Fruit fly (Drosophila melanogaster) whole organism, embryonic: ENCODE data around the gene RhoGAPp190.

ENCODE experiments used
- ATbp ChIP-seq: fragments of 200-800 bp; sonication (Bioruptor generic); optimal IDR thresholded peaks from 2 replicates; lab custom pipeline; 2017; ENCODE audit warnings: missing biosample characterization, mild to moderate bottlenecking, missing genetic modification characterization, missing genetic modification reagents
- Bgb ChIP-seq: fragments of 200-800 bp; sonication (Bioruptor generic); IDR thresholded peaks from 2 replicates; pipeline ENCODE4 v1.3.6; 2022; ENCODE audit warnings: missing biosample characterization, missing genetic modification characterization; ENCODE audit not compliant: partially characterized antibody
- CG1647 ChIP-seq: fragments of 200-800 bp; sonication (Bioruptor generic); optimal IDR thresholded peaks from 3 replicates; lab custom pipeline; 2016; ENCODE audit warnings: missing biosample characterization, missing genetic modification characterization
- CG16779 ChIP-seq: fragments of 200-800 bp; sonication (Bioruptor generic); IDR thresholded peaks from 2 replicates; pipeline ENCODE4 v1.3.6; 2022; ENCODE audit warnings: missing biosample characterization, missing genetic modification characterization
- CG18476 ChIP-seq: fragments of 200-800 bp; sonication (Bioruptor generic); optimal IDR thresholded peaks from 2 replicates; lab custom pipeline; 2016; ENCODE audit warnings: missing biosample characterization, mild to moderate bottlenecking, missing genetic modification characterization
- CG18764 ChIP-seq: fragments of 200-800 bp; sonication (Bioruptor generic); optimal IDR thresholded peaks from 3 replicates; lab custom pipeline; 2016; ENCODE audit warnings: missing biosample characterization, missing genetic modification characterization
- CG2202 ChIP-seq: fragments of 200-800 bp; sonication (Bioruptor generic); optimal IDR thresholded peaks from 2 replicates; lab custom pipeline; 2018; ENCODE audit warnings: missing biosample characterization, mild to moderate bottlenecking, missing genetic modification characterization
- CG30020 ChIP-seq: fragments of 200-800 bp; optimal IDR thresholded peaks from 2 replicates; lab custom pipeline; 2019; ENCODE audit warnings: missing biosample characterization, mild to moderate bottlenecking, missing genetic modification characterization, moderate library complexity
- CG31441 ChIP-seq: fragments of 200-800 bp; sonication (Bioruptor generic); IDR thresholded peaks from 2 replicates; pipeline ENCODE4 v1.3.6; 2022; ENCODE audit warnings: missing biosample characterization, missing genetic modification characterization
- CG33557 ChIP-seq: fragments of 200-800 bp; sonication (Bioruptor generic); optimal IDR thresholded peaks from 2 replicates; lab custom pipeline; 2019; ENCODE audit warnings: missing biosample characterization, mild to moderate bottlenecking, missing genetic modification characterization, moderate library complexity
- CG34376 ChIP-seq: fragments of 200-800 bp; sonication (Bioruptor generic); optimal IDR thresholded peaks from 2 replicates; lab custom pipeline; 2018; ENCODE audit warnings: missing biosample characterization, mild to moderate bottlenecking, missing genetic modification characterization
- CG34422 ChIP-seq: fragments of 200-800 bp; sonication (Bioruptor generic); IDR thresholded peaks from 3 replicates; pipeline ENCODE4 v1.3.6; 2022; ENCODE audit warnings: missing biosample characterization, missing genetic modification characterization
- CG3838 ChIP-seq: fragments of 200-800 bp; sonication (Bioruptor generic); optimal IDR thresholded peaks from 3 replicates; lab custom pipeline; 2016; ENCODE audit warnings: missing biosample characterization, missing genetic modification characterization
- CG3847 ChIP-seq: fragments of 200-800 bp; sonication (Bioruptor generic); IDR thresholded peaks from 2 replicates; pipeline ENCODE4 v1.3.6; 2022; ENCODE audit warnings: missing biosample characterization, missing genetic modification characterization
- CG42726 ChIP-seq: fragments of 200-800 bp; sonication (Bioruptor generic); IDR thresholded peaks from 2 replicates; pipeline ENCODE4 v1.3.6; 2022; ENCODE audit warnings: missing biosample characterization, missing genetic modification characterization; ENCODE audit not compliant: partially characterized antibody
- CG4404 ChIP-seq: fragments of 200-800 bp; sonication (Bioruptor generic); IDR thresholded peaks from 2 replicates; pipeline ENCODE4 v1.3.6; 2022; ENCODE audit warnings: missing biosample characterization, missing genetic modification characterization
- CG4707 ChIP-seq: fragments of 200-800 bp; sonication (Bioruptor generic); optimal IDR thresholded peaks from 2 replicates; lab custom pipeline; 2018; ENCODE audit warnings: missing biosample characterization, mild to moderate bottlenecking, missing genetic modification characterization, moderate library complexity
- CG8281 ChIP-seq: fragments of 200-800 bp; sonication (Bioruptor generic); optimal IDR thresholded peaks from 2 replicates; lab custom pipeline; 2018; ENCODE audit warnings: missing biosample characterization, mild to moderate bottlenecking, missing genetic modification characterization, moderate library complexity
- CG8478 ChIP-seq: fragments of >200 bp; optimal IDR thresholded peaks from 2 replicates; lab custom pipeline; 2018
- CoRest ChIP-seq: fragments of 200-800 bp; sonication (Bioruptor generic); optimal IDR thresholded peaks from 3 replicates; lab custom pipeline; 2018; ENCODE audit warnings: missing biosample characterization, mild to moderate bottlenecking, missing genetic modification characterization, moderate library complexity
- Doc2 ChIP-seq: fragments of 200-800 bp; sonication (Bioruptor generic); IDR thresholded peaks from 2 replicates; pipeline ENCODE4 v1.3.6; 2022; ENCODE audit warnings: missing biosample characterization, missing genetic modification characterization
- Dref ChIP-seq: fragments of 200-800 bp; sonication (Bioruptor generic); IDR thresholded peaks from 2 replicates; pipeline ENCODE4 v1.3.6; 2022; ENCODE audit warnings: missing biosample characterization, missing genetic modification characterization
- E2f1 ChIP-seq: fragments of 200-800 bp; sonication (Bioruptor generic); IDR thresholded peaks from 2 replicates; pipeline ENCODE4 v1.3.6; 2022; ENCODE audit warnings: missing biosample characterization, missing genetic modification characterization
- HLH54F ChIP-seq: fragments of 200-800 bp; sonication (Bioruptor generic); optimal IDR thresholded peaks from 3 replicates; lab custom pipeline; 2016; ENCODE audit warnings: missing biosample characterization, missing genetic modification characterization
- Hmx ChIP-seq: fragments of 200-800 bp; sonication (Bioruptor generic); optimal IDR thresholded peaks from 2 replicates; lab custom pipeline; 2016; ENCODE audit warnings: missing biosample characterization, missing genetic modification characterization
- Mad ChIP-seq: fragments of 200-800 bp; sonication (Bioruptor generic); optimal IDR thresholded peaks from 2 replicates; lab custom pipeline; 2016; ENCODE audit warnings: missing biosample characterization, missing genetic modification characterization
- NC2α ChIP-seq: fragments of 200-800 bp; sonication (Bioruptor generic); optimal IDR thresholded peaks from 2 replicates; lab custom pipeline; 2016; ENCODE audit warnings: missing biosample characterization, missing genetic modification characterization
- NFAT ChIP-seq: fragments of 200-800 bp; sonication (Bioruptor generic); IDR thresholded peaks from 2 replicates; pipeline ENCODE4 v1.3.6; 2022; ENCODE audit warnings: missing biosample characterization, missing genetic modification characterization
- Nf-YA ChIP-seq: fragments of 200-800 bp; sonication (Bioruptor generic); IDR thresholded peaks from 2 replicates; pipeline ENCODE4 v1.3.6; 2022; ENCODE audit warnings: missing biosample characterization, missing genetic modification characterization
- Nf-YC ChIP-seq: fragments of 200-800 bp; optimal IDR thresholded peaks from 3 replicates; lab custom pipeline; 2019; ENCODE audit warnings: missing biosample characterization, mild to moderate bottlenecking, missing genetic modification characterization, moderate library complexity
- TFAM ChIP-seq: fragments of 200-800 bp; sonication (Bioruptor generic); optimal IDR thresholded peaks from 2 replicates; lab custom pipeline; 2017; ENCODE audit warnings: missing biosample characterization, missing genetic modification characterization, inconsistent platforms
- Trl ChIP-seq, 3 experiments: fragments of >200 bp in 2 of 3; fragments of 200-800 bp in 1 of 3; sonication (Bioruptor generic) in 1 of 3; optimal IDR thresholded peaks; 2 replicates in 1 of 3; 3 replicates in 2 of 3; lab custom pipeline; 2016 to 2017; ENCODE audit warnings: missing biosample characterization in 1 of 3, missing genetic modification characterization in 1 of 3
- YL-1 ChIP-seq: fragments of 200-800 bp; sonication (Bioruptor generic); optimal IDR thresholded peaks from 3 replicates; lab custom pipeline; 2017; ENCODE audit warnings: missing biosample characterization, mild to moderate bottlenecking, missing genetic modification characterization
- abd-A ChIP-seq: fragments of 200-800 bp; sonication (Bioruptor generic); optimal IDR thresholded peaks from 3 replicates; lab custom pipeline; 2019; ENCODE audit warnings: missing biosample characterization, mild to moderate bottlenecking, missing genetic modification characterization, moderate library complexity
- bbx ChIP-seq: fragments of 200-800 bp; sonication (Bioruptor generic); IDR thresholded peaks from 2 replicates; pipeline ENCODE4 v1.3.6; 2022; ENCODE audit warnings: missing biosample characterization, missing genetic modification characterization; ENCODE audit not compliant: partially characterized antibody
- dati ChIP-seq: fragments of 200-800 bp; sonication (Bioruptor generic); IDR thresholded peaks from 2 replicates; pipeline ENCODE4 v1.3.6; 2022; ENCODE audit warnings: missing biosample characterization, missing genetic modification characterization
- dimm ChIP-seq: fragments of 200-800 bp; sonication (Bioruptor generic); IDR thresholded peaks from 2 replicates; pipeline ENCODE4 v1.3.6; 2022; ENCODE audit warnings: missing biosample characterization, missing genetic modification characterization
- dmrt11E ChIP-seq: fragments of 200-800 bp; sonication (Bioruptor generic); optimal IDR thresholded peaks from 3 replicates; lab custom pipeline; 2018; ENCODE audit warnings: missing biosample characterization, mild to moderate bottlenecking, missing genetic modification characterization, moderate library complexity
- fd64A ChIP-seq: fragments of 200-800 bp; sonication (Bioruptor generic); optimal IDR thresholded peaks from 3 replicates; lab custom pipeline; 2018; ENCODE audit warnings: missing biosample characterization, mild to moderate bottlenecking, missing genetic modification characterization
- hth ChIP-seq: fragments of >200 bp; optimal IDR thresholded peaks from 2 replicates; lab custom pipeline; 2017; ENCODE audit warnings: inconsistent platforms
- kah ChIP-seq: fragments of 200-800 bp; sonication (Bioruptor generic); optimal IDR thresholded peaks from 2 replicates; lab custom pipeline; 2018; ENCODE audit warnings: missing biosample characterization, mild to moderate bottlenecking, missing genetic modification characterization
- klu ChIP-seq: fragments of 200-800 bp; sonication (Bioruptor generic); IDR thresholded peaks from 2 replicates; pipeline ENCODE4 v1.3.6; 2022; ENCODE audit warnings: missing biosample characterization, missing genetic modification characterization
- mam ChIP-seq: fragments of 200-800 bp; sonication (Bioruptor generic); optimal IDR thresholded peaks from 3 replicates; lab custom pipeline; 2016; ENCODE audit warnings: missing biosample characterization, missing genetic modification characterization
- pan ChIP-seq, 4 experiments: fragments of >200 bp in 3 of 4; fragments of 200-800 bp in 1 of 4; sonication (Bioruptor generic) in 1 of 4; optimal IDR thresholded peaks in 3 of 4; IDR thresholded peaks in 1 of 4; 2 replicates each; pipeline versions ENCODE4 v1.3.6 to Lab custom; 2017 to 2022; ENCODE audit warnings: missing biosample characterization in 2 of 4, missing genetic modification characterization in 2 of 4, mixed read lengths in 1 of 4
- pfk ChIP-seq: fragments of 200-800 bp; sonication (Bioruptor generic); optimal IDR thresholded peaks from 2 replicates; lab custom pipeline; 2018; ENCODE audit warnings: missing biosample characterization, mild to moderate bottlenecking, missing genetic modification characterization, moderate library complexity
- ranshi ChIP-seq: fragments of 200-800 bp; sonication (Bioruptor generic); IDR thresholded peaks from 2 replicates; pipeline ENCODE4 v1.3.6; 2022; ENCODE audit warnings: missing biosample characterization, missing genetic modification characterization
- schlank ChIP-seq: fragments of 200-800 bp; sonication (Bioruptor generic); optimal IDR thresholded peaks from 2 replicates; lab custom pipeline; 2018; ENCODE audit warnings: missing biosample characterization, mild to moderate bottlenecking, missing genetic modification characterization
- sens ChIP-seq: fragments of 200-800 bp; sonication (Bioruptor generic); peaks from one replicate; lab custom pipeline; 2016; ENCODE audit warnings: missing biosample characterization, missing genetic modification characterization
- slp2 ChIP-seq: fragments of 200-800 bp; sonication (Bioruptor generic); optimal IDR thresholded peaks from 2 replicates; lab custom pipeline; 2016; ENCODE audit warnings: missing biosample characterization, missing genetic modification characterization
- ssp ChIP-seq: fragments of 200-800 bp; sonication (Bioruptor generic); IDR thresholded peaks from 2 replicates; pipeline ENCODE4 v1.3.6; 2022; ENCODE audit warnings: missing biosample characterization, missing genetic modification characterization
- sug ChIP-seq: fragments of 200-800 bp; optimal IDR thresholded peaks from 2 replicates; lab custom pipeline; 2019; ENCODE audit warnings: missing biosample characterization, mild to moderate bottlenecking, missing genetic modification characterization, moderate library complexity

RhoGAPp190 gene

dm6 chrX:17595822-17596221 lies 56.5 kb downstream of the RhoGAPp190 start (continued):
- peak; percentile 62 for TF ChIP-seq CG18764 (GFP tag; lab: Kevin White, UChicago)
- no peak for TF ChIP-seq bbx (GFP tag; lab: Robert Waterston, UW)
- no peak for TF ChIP-seq CG2202 (tag; lab: Kevin White, UChicago)
- TF ChIP-seq CG18476 (GFP tag; lab: Kevin White, UChicago) = peak; percentile 45
- TF ChIP-seq abd-A (tag; lab: Kevin White, UChicago) = no peak
- TF ChIP-seq CG3838 (GFP tag; lab: Kevin White, UChicago) = peak; percentile 5
- TF ChIP-seq Hmx (GFP tag; lab: Kevin White, UChicago) = peak; percentile 38
- peak; percentile 77 for TF ChIP-seq CoRest (tag; lab: Kevin White, UChicago)
- TF ChIP-seq Trl (optimal IDR thresholded peaks at IDR 0.05; lab: Kevin White, UChicago) = no peak
- TF ChIP-seq Trl (GFP tag; optimal IDR thresholded peaks at IDR 0.05; lab: Kevin White, UChicago) = peak; percentile 41
- TF ChIP-seq Bgb = no peak
- TF ChIP-seq slp2 (GFP tag; lab: Kevin White, UChicago) = peak; percentile 12
- peak; percentile 56 for TF ChIP-seq Mad (GFP tag; lab: Kevin White, UChicago)
- no peak for TF ChIP-seq NC2α (GFP tag; lab: Kevin White, UChicago)
- TF ChIP-seq Doc2 (GFP tag; lab: Robert Waterston, UW) = no peak; the same call in 1 of the 2 replicates
- TF ChIP-seq pan (optimal IDR thresholded peaks at IDR 0.05; lab: Kevin White, UChicago) = no peak
- TF ChIP-seq pan (GFP tag; optimal IDR thresholded peaks at IDR 0.05 in 1 of 2, IDR thresholded peaks at IDR 0.05 in 1 of 2) = peak in 1 of 2 experiments; percentile 80
- TF ChIP-seq CG1647 (GFP tag; lab: Kevin White, UChicago) = peak; percentile 69
- TF ChIP-seq CG30020 = no peak
- peak; percentile 77 for TF ChIP-seq CG31441 (GFP tag; lab: Robert Waterston, UW)
- TF ChIP-seq Dref = no peak
- peak; percentile 52 for TF ChIP-seq ATbp (GFP tag; lab: Kevin White, UChicago)
- peak; percentile 48 for TF ChIP-seq CG4404
- TF ChIP-seq CG33557 (GFP tag; lab: Kevin White, UChicago) = no peak
- no peak for TF ChIP-seq pfk (GFP tag; lab: Kevin White, UChicago)
- peak; percentile 54 for TF ChIP-seq mam
- peak; percentile 74 for TF ChIP-seq NFAT (GFP tag; lab: Robert Waterston, UW)
- TF ChIP-seq YL-1 (GFP tag; lab: Kevin White, UChicago) = no peak
- TF ChIP-seq fd64A = no peak
- no peak for TF ChIP-seq TFAM (GFP tag; lab: Kevin White, UChicago)
- peak; percentile 58 for TF ChIP-seq schlank
- peak; percentile 83 for TF ChIP-seq CG34422
- TF ChIP-seq ranshi (GFP tag; lab: Robert Waterston, UW) = peak; percentile 75
- peak; percentile 27 for TF ChIP-seq dmrt11E
- no peak for TF ChIP-seq CG4707 (GFP tag; lab: Kevin White, UChicago)
- TF ChIP-seq sens (GFP tag; lab: Kevin White, UChicago) = peak; percentile 86
- TF ChIP-seq dimm (GFP tag; lab: Robert Waterston, UW) = 0 out of 2 replicates have a peak, but pooled peaks have one; percentile 38
- no peak for TF ChIP-seq CG42726
- TF ChIP-seq CG16779 (GFP tag; lab: Robert Waterston, UW) = peak; percentile 78
- peak; percentile 69 for TF ChIP-seq ssp
- peak; percentile 27 for TF ChIP-seq CG34376 (GFP tag; lab: Kevin White, UChicago)
- peak; percentile 80 for TF ChIP-seq E2f1
- peak; percentile 6 for TF ChIP-seq kah (GFP tag; lab: Kevin White, UChicago)
- TF ChIP-seq HLH54F = peak; percentile 60
- TF ChIP-seq Nf-YA (GFP tag; lab: Robert Waterston, UW) = no peak
- TF ChIP-seq Nf-YC (tag; lab: Kevin White, UChicago) = no peak
- TF ChIP-seq dati (GFP tag; lab: Robert Waterston, UW) = no peak
- no peak for TF ChIP-seq CG8478 (lab: Kevin White, UChicago)
- TF ChIP-seq klu (GFP tag; lab: Robert Waterston, UW) = peak; percentile 52
- peak; percentile 51 for TF ChIP-seq sug (tag; lab: Kevin White, UChicago)
- TF ChIP-seq hth (lab: Kevin White, UChicago) = no peak
- TF ChIP-seq CG3847 (GFP tag; lab: Robert Waterston, UW) = peak; percentile 84
- peak; percentile 24 for TF ChIP-seq CG8281 (tag; lab: Kevin White, UChicago)
